Worm (Caenorhabditis elegans) whole organism, young adult: ENCODE results near the gene tbc-11.

Source experiments
- aptf-3 ChIP-seq: fragments of 200-800 bp; sonication (Bioruptor generic); IDR thresholded peaks from 2 replicates; pipeline ENCODE4 v1.3.6; 2022; ENCODE audit warnings: missing genetic modification characterization, missing compliant biosample characterization
- pha-4 ChIP-seq: fragments of 150-350 bp; sonication (generic microtip); optimal IDR thresholded peaks from 2 replicates; lab custom pipeline; 2014; ENCODE audit warnings: missing biosample characterization, missing genetic modification reagents, missing genetic modification characterization
- sptf-2 ChIP-seq: fragments of 200-800 bp; sonication (Bioruptor generic); optimal IDR thresholded peaks from 2 replicates; lab custom pipeline; 2018; ENCODE audit warnings: mild to moderate bottlenecking, missing genetic modification characterization, missing compliant biosample characterization

- TF ChIP-seq pha-4 (tag; lab: Kevin White, UChicago) (no peak), sptf-2 (no peak), aptf-3 (GFP tag; lab: Robert Waterston, UW) (no peak)
Observed at ce11 chrX:938269-938883, 13.6 kb downstream of the tbc-11 start, which contains the start of gene F53H8.3.
